In the genomic region with DNA sequence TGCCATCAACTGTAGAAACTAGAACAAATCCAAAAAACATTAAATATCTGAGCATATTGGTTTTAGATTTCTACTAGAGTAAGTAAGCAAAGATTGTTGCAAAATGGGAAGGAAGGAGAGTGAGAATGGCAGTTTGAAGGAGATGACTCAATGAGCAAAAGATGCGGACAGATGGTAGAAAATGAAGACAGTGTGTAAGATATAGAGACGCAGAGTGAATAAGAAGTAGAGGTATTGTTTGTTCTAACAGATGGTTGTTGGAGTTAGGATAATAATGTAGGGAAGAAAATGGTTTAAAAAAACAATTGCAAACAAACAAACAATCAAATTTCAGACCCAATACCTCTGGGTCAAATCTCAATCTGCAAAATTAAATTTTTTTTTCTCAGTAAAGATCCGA, we compare ENCODE assay signal across 3 worm cellular contexts.
TF ChIP-seq lines count a peak whose summit lies in the region.

A gene (minus strand): TSS at position 169 of the 400 bp plus-strand sequence.

TF ChIP-seq in whole organism, L3 larva, 47 proteins besides CTCF, POLR2A, EP300 and RAD21:
- TF ChIP-seq fkh-10 (GFP tag; optimal IDR thresholded peaks at IDR 0.05; lab: Kevin White, UChicago) (no peak), ceh-28 (tag; optimal IDR thresholded peaks at IDR 0.05; lab: Kevin White, UChicago) (no peak), nfya-1 (tag; optimal IDR thresholded peaks at IDR 0.05; lab: Kevin White, UChicago; ENCODE audit: insufficient read depth) (no peak), pha-4 (tag; optimal IDR thresholded peaks at IDR 0.05; lab: Kevin White, UChicago) (peak; percentile 42)

TF ChIP-seq in whole organism, mixed stage, embryonic, 35 proteins besides CTCF, POLR2A, EP300 and RAD21:
- TF ChIP-seq nhr-28 (tag; optimal IDR thresholded peaks at IDR 0.05; lab: Kevin White, UChicago): no peak
- TF ChIP-seq elt-3 (tag; optimal IDR thresholded peaks at IDR 0.05; lab: Kevin White, UChicago): no peak
- no peak for TF ChIP-seq ceh-83 (GFP tag; optimal IDR thresholded peaks at IDR 0.05; lab: Kevin White, UChicago)
- peak; percentile 55 for TF ChIP-seq ces-1 (GFP tag; optimal IDR thresholded peaks at IDR 0.05; lab: Kevin White, UChicago)
- TF ChIP-seq snpc-4 (tag; optimal IDR thresholded peaks at IDR 0.05; lab: Kevin White, UChicago): no peak
- no peak for TF ChIP-seq nhr-12 (tag; optimal IDR thresholded peaks at IDR 0.05; lab: Kevin White, UChicago)
- no peak for TF ChIP-seq unc-62 (GFP tag; optimal IDR thresholded peaks at IDR 0.05; lab: Kevin White, UChicago)
- TF ChIP-seq blmp-1 (tag; optimal IDR thresholded peaks at IDR 0.05; lab: Kevin White, UChicago): no peak
- peak; percentile 91 for TF ChIP-seq cnd-1 (tag; optimal IDR thresholded peaks at IDR 0.05; lab: Kevin White, UChicago)
- no peak for TF ChIP-seq bed-3 (GFP tag; optimal IDR thresholded peaks at IDR 0.05; lab: Kevin White, UChicago)

TF ChIP-seq in whole organism, young adult, 124 proteins besides CTCF, POLR2A, EP300 and RAD21:
- no peak for TF ChIP-seq lir-1 (GFP tag; conservative IDR thresholded peaks at IDR 0.05; lab: Robert Waterston, UW)
- peak; percentile 51; the same call in 1 of the 2 replicates for TF ChIP-seq hmg-1.2 (GFP tag; IDR thresholded peaks at IDR 0.05; lab: Robert Waterston, UW)
TF ChIP-seq in whole organism, young adult: peak in this region for 1.
